Fruit fly (Drosophila melanogaster) whole organism, embryonic: ENCODE data around the gene kat80.
A peak's percentile ranks its signal among the peaks of the same experiment; 100 is the strongest.

Experiments
- Atf-2 ChIP-seq: fragments of 200-800 bp; sonication (Bioruptor generic); optimal IDR thresholded peaks from 2 replicates; lab custom pipeline; 2016; ENCODE audit warnings: missing biosample characterization, missing genetic modification characterization
- Awh ChIP-seq: fragments of 200-800 bp; sonication (Bioruptor generic); IDR thresholded peaks from 2 replicates; pipeline ENCODE4, ENCODE4 v1.3.6; 2022; ENCODE audit warnings: missing biosample characterization, missing genetic modification characterization
- B-H1 ChIP-seq: fragments of 200-800 bp; sonication (Bioruptor generic); IDR thresholded peaks from 3 replicates; pipeline ENCODE4 v1.3.6; 2022; ENCODE audit warnings: missing biosample characterization, missing genetic modification characterization
- BEAF-32 ChIP-seq: fragments of 200-800 bp; sonication (Bioruptor generic); optimal IDR thresholded peaks from 3 replicates; lab custom pipeline; 2017; ENCODE audit warnings: missing biosample characterization, missing genetic modification characterization, mild to moderate bottlenecking, moderate library complexity, missing genetic modification reagents
- CG11456 ChIP-seq: fragments of 200-800 bp; sonication (Bioruptor generic); IDR thresholded peaks from 3 replicates; pipeline ENCODE4 v1.3.6; 2022; ENCODE audit warnings: missing biosample characterization, missing genetic modification characterization
- CG13287 ChIP-seq: fragments of 200-800 bp; sonication (Bioruptor generic); IDR thresholded peaks from 2 replicates; pipeline ENCODE4 v1.3.6; 2022; ENCODE audit warnings: missing biosample characterization, missing genetic modification characterization; ENCODE audit not compliant: partially characterized antibody
- CG13624 ChIP-seq: fragments of 200-800 bp; sonication (Bioruptor generic); optimal IDR thresholded peaks from 2 replicates; lab custom pipeline; 2016; ENCODE audit warnings: missing biosample characterization, missing genetic modification characterization
- CG14441 ChIP-seq: fragments of 200-800 bp; sonication (Bioruptor generic); IDR thresholded peaks from 2 replicates; pipeline ENCODE4 v1.3.6; 2022; ENCODE audit warnings: missing biosample characterization, missing genetic modification characterization
- CG15514 ChIP-seq: fragments of 200-800 bp; sonication (Bioruptor generic); optimal IDR thresholded peaks from 3 replicates; lab custom pipeline; 2017; ENCODE audit warnings: missing biosample characterization, missing genetic modification characterization, mild to moderate bottlenecking, moderate library complexity, missing genetic modification reagents
- CG1603 ChIP-seq: fragments of 200-800 bp; sonication (Bioruptor generic); optimal IDR thresholded peaks from 2 replicates; lab custom pipeline; 2019; ENCODE audit warnings: missing biosample characterization, mild to moderate bottlenecking, missing genetic modification characterization, moderate library complexity
- CG16813 ChIP-seq: fragments of 200-800 bp; sonication (Bioruptor generic); IDR thresholded peaks from 3 replicates; pipeline ENCODE4 v1.3.6; 2022; ENCODE audit warnings: missing biosample characterization, missing genetic modification characterization; ENCODE audit not compliant: partially characterized antibody
- CG34224 ChIP-seq: fragments of 200-800 bp; sonication (Bioruptor generic); IDR thresholded peaks from 3 replicates; pipeline ENCODE4 v1.3.6; 2022; ENCODE audit warnings: missing biosample characterization, missing genetic modification characterization; ENCODE audit not compliant: partially characterized antibody
- CG4328 ChIP-seq: fragments of 200-800 bp; sonication (Bioruptor generic); optimal IDR thresholded peaks from 3 replicates; lab custom pipeline; 2017; ENCODE audit warnings: missing biosample characterization, missing genetic modification reagents, missing genetic modification characterization
- CG7963 ChIP-seq: fragments of 200-800 bp; sonication (Bioruptor generic); IDR thresholded peaks from 3 replicates; pipeline ENCODE4 v1.3.6; 2022; ENCODE audit warnings: missing biosample characterization, missing genetic modification characterization; ENCODE audit not compliant: partially characterized antibody
- CoRest ChIP-seq: fragments of 200-800 bp; sonication (Bioruptor generic); optimal IDR thresholded peaks from 3 replicates; lab custom pipeline; 2018; ENCODE audit warnings: missing biosample characterization, mild to moderate bottlenecking, missing genetic modification characterization, moderate library complexity
- D19B ChIP-seq: fragments of 200-800 bp; sonication (Bioruptor generic); optimal IDR thresholded peaks from 2 replicates; lab custom pipeline; 2017; ENCODE audit warnings: missing biosample characterization, mild to moderate bottlenecking, missing genetic modification characterization
- Dip2 ChIP-seq: fragments of 200-800 bp; sonication (Bioruptor generic); IDR thresholded peaks from 2 replicates; pipeline ENCODE4 v1.3.6; 2022; ENCODE audit warnings: missing biosample characterization, missing genetic modification characterization
- Dll ChIP-seq: fragments of 200-800 bp; sonication (Bioruptor generic); IDR thresholded peaks from 4 replicates; pipeline ENCODE4 v1.3.6; 2022; ENCODE audit warnings: missing biosample characterization, missing genetic modification characterization; ENCODE audit not compliant: partially characterized antibody
- Doc3 ChIP-seq: fragments of 200-800 bp; sonication (Bioruptor generic); IDR thresholded peaks from 3 replicates; pipeline ENCODE4 v1.3.6; 2022; ENCODE audit warnings: missing biosample characterization, missing genetic modification characterization; ENCODE audit not compliant: partially characterized antibody
- Dref ChIP-seq: fragments of 200-800 bp; sonication (Bioruptor generic); IDR thresholded peaks from 2 replicates; pipeline ENCODE4 v1.3.6; 2022; ENCODE audit warnings: missing biosample characterization, missing genetic modification characterization
- E2f2 ChIP-seq: fragments of 200-800 bp; sonication (Bioruptor generic); IDR thresholded peaks from 2 replicates; pipeline ENCODE4 v1.3.6; 2022; ENCODE audit warnings: missing biosample characterization, missing genetic modification characterization
- Ets97D ChIP-seq: fragments of 200-800 bp; sonication (Bioruptor generic); optimal IDR thresholded peaks from 3 replicates; lab custom pipeline; 2016; ENCODE audit warnings: missing biosample characterization, missing genetic modification characterization
- HLH3B ChIP-seq: fragments of 200-800 bp; sonication (Bioruptor generic); IDR thresholded peaks from 2 replicates; pipeline ENCODE4 v1.3.6; 2022; ENCODE audit warnings: missing biosample characterization, missing genetic modification characterization
- Nf-YA ChIP-seq: fragments of 200-800 bp; sonication (Bioruptor generic); IDR thresholded peaks from 2 replicates; pipeline ENCODE4 v1.3.6; 2022; ENCODE audit warnings: missing biosample characterization, missing genetic modification characterization
- Oaz ChIP-seq: fragments of 200-800 bp; sonication (Bioruptor generic); IDR thresholded peaks from 2 replicates; pipeline ENCODE4 v1.3.6; 2022; ENCODE audit warnings: missing biosample characterization, missing genetic modification characterization
- Scr ChIP-seq: fragments of 200-800 bp; sonication (Bioruptor generic); IDR thresholded peaks from 2 replicates; pipeline ENCODE4 v1.3.6; 2022; ENCODE audit warnings: missing biosample characterization, missing genetic modification characterization; ENCODE audit not compliant: partially characterized antibody
- Sry-δ ChIP-seq: fragments of 200-800 bp; sonication (Bioruptor generic); optimal IDR thresholded peaks from 2 replicates; lab custom pipeline; 2016; ENCODE audit warnings: missing biosample characterization, missing genetic modification characterization
- Xbp1 ChIP-seq: fragments of 200-800 bp; sonication (Bioruptor generic); optimal IDR thresholded peaks from 3 replicates; lab custom pipeline; 2016; ENCODE audit warnings: missing biosample characterization, mild to moderate bottlenecking, missing genetic modification characterization
- ash1 ChIP-seq: fragments of 200-800 bp; sonication (Bioruptor generic); optimal IDR thresholded peaks from 2 replicates; lab custom pipeline; 2018; ENCODE audit warnings: missing biosample characterization, mild to moderate bottlenecking, missing genetic modification characterization
- ato ChIP-seq: fragments of 200-800 bp; sonication (Bioruptor generic); IDR thresholded peaks from 2 replicates; pipeline ENCODE4 v1.3.6; 2022; ENCODE audit warnings: missing biosample characterization, missing genetic modification characterization; ENCODE audit not compliant: partially characterized antibody
- bbx ChIP-seq: fragments of 200-800 bp; sonication (Bioruptor generic); IDR thresholded peaks from 2 replicates; pipeline ENCODE4 v1.3.6; 2022; ENCODE audit warnings: missing biosample characterization, missing genetic modification characterization; ENCODE audit not compliant: partially characterized antibody
- bowl ChIP-seq: fragments of 200-800 bp; sonication (Bioruptor generic); IDR thresholded peaks from 2 replicates; pipeline ENCODE4 v1.3.6; 2022; ENCODE audit warnings: missing biosample characterization, missing genetic modification characterization
- chinmo ChIP-seq: fragments of 200-800 bp; sonication (Bioruptor generic); IDR thresholded peaks from 4 replicates; pipeline ENCODE4 v1.3.6; 2022; ENCODE audit warnings: missing biosample characterization, missing genetic modification characterization; ENCODE audit not compliant: partially characterized antibody
- croc ChIP-seq: fragments of 200-800 bp; sonication (Bioruptor generic); conservative IDR thresholded peaks from 3 replicates; pipeline ENCODE4 v1.3.6; 2022; ENCODE audit warnings: missing biosample characterization, missing genetic modification characterization
- fd102C ChIP-seq: fragments of 200-800 bp; sonication (Bioruptor generic); optimal IDR thresholded peaks from 2 replicates; lab custom pipeline; 2018; ENCODE audit warnings: missing biosample characterization, mild to moderate bottlenecking, missing genetic modification characterization, moderate library complexity
- grau ChIP-seq: fragments of 200-800 bp; optimal IDR thresholded peaks from 3 replicates; lab custom pipeline; 2019; ENCODE audit warnings: missing biosample characterization, mild to moderate bottlenecking, missing genetic modification characterization, moderate library complexity
- lov ChIP-seq, 2 experiments: fragments of 200-800 bp in 1 of 2; fragments of >200 bp in 1 of 2; sonication (Bioruptor generic) in 1 of 2; IDR thresholded peaks in 1 of 2; optimal IDR thresholded peaks in 1 of 2; 2 replicates in 1 of 2; 3 replicates in 1 of 2; pipeline versions ENCODE4 v1.3.6 to Lab custom; 2017 to 2022; ENCODE audit warnings: missing biosample characterization in 1 of 2, missing genetic modification characterization in 1 of 2
- onecut ChIP-seq: fragments of 200-800 bp; sonication (Bioruptor generic); IDR thresholded peaks from 2 replicates; pipeline ENCODE4 v1.3.6; 2022; ENCODE audit warnings: missing biosample characterization, missing genetic modification characterization
- pzg ChIP-seq: fragments of 200-800 bp; sonication (Bioruptor generic); optimal IDR thresholded peaks from 3 replicates; lab custom pipeline; 2018; ENCODE audit warnings: missing biosample characterization, mild to moderate bottlenecking, missing genetic modification characterization, moderate library complexity
- ro ChIP-seq: fragments of 200-800 bp; sonication (Bioruptor generic); IDR thresholded peaks from 2 replicates; pipeline ENCODE4 v1.3.6; 2022; ENCODE audit warnings: missing biosample characterization, missing genetic modification characterization
- salm ChIP-seq: fragments of 200-800 bp; sonication (Bioruptor generic); optimal IDR thresholded peaks from 2 replicates; lab custom pipeline; 2018; ENCODE audit warnings: missing biosample characterization, mild to moderate bottlenecking, missing genetic modification characterization
- scrt ChIP-seq: fragments of 200-800 bp; sonication (Bioruptor generic); optimal IDR thresholded peaks from 2 replicates; lab custom pipeline; 2018; ENCODE audit warnings: missing biosample characterization, mild to moderate bottlenecking, missing genetic modification characterization, moderate library complexity
- slp2 ChIP-seq: fragments of 200-800 bp; sonication (Bioruptor generic); optimal IDR thresholded peaks from 2 replicates; lab custom pipeline; 2016; ENCODE audit warnings: missing biosample characterization, missing genetic modification characterization
- so ChIP-seq: fragments of 200-800 bp; sonication (Bioruptor generic); IDR thresholded peaks from 3 replicates; pipeline ENCODE4 v1.3.6; 2022; ENCODE audit warnings: missing biosample characterization, missing genetic modification characterization
- tap ChIP-seq: fragments of 200-800 bp; optimal IDR thresholded peaks from 3 replicates; lab custom pipeline; 2019; ENCODE audit warnings: missing biosample characterization, mild to moderate bottlenecking, missing genetic modification characterization, moderate library complexity
- trem ChIP-seq: fragments of 200-800 bp; optimal IDR thresholded peaks from 3 replicates; lab custom pipeline; 2019; ENCODE audit warnings: missing biosample characterization, mild to moderate bottlenecking, missing genetic modification characterization, moderate library complexity
- vfl ChIP-seq: fragments of 200-800 bp; sonication (Bioruptor generic); optimal IDR thresholded peaks from 2 replicates; lab custom pipeline; 2016; ENCODE audit warnings: missing biosample characterization, missing genetic modification characterization
- vnd ChIP-seq: fragments of 200-800 bp; sonication (Bioruptor generic); IDR thresholded peaks from 3 replicates; pipeline ENCODE4 v1.3.6; 2022; ENCODE audit warnings: missing biosample characterization, missing genetic modification characterization; ENCODE audit not compliant: partially characterized antibody

kat80 gene

dm6 chrX:16323063-16323462 lies 47.1 kb upstream of the kat80 start, which contains the start of the genes CG9917 and CG32579 (continued):
- TF ChIP-seq CG11456 (GFP tag; lab: Robert Waterston, UW) (no peak), Atf-2 (GFP tag; lab: Kevin White, UChicago) (no peak), slp2 (no peak), HLH3B (GFP tag; lab: Robert Waterston, UW) (no peak), ash1 (no peak), Awh (GFP tag; lab: Robert Waterston, UW) (no peak), fd102C (GFP tag; lab: Kevin White, UChicago) (no peak), Dip2 (no peak), salm (tag; lab: Kevin White, UChicago) (no peak), vfl (GFP tag; lab: Kevin White, UChicago) (no peak), D19B (no peak), tap (tag; lab: Kevin White, UChicago) (no peak), chinmo (GFP tag; lab: Robert Waterston, UW) (peak; percentile 83; the same call in 2 of the 4 replicates), CG13624 (GFP tag; lab: Kevin White, UChicago) (no peak), scrt (GFP tag; lab: Kevin White, UChicago) (no peak), CG7963 (GFP tag; lab: Robert Waterston, UW) (peak; percentile 79)

dm6 chrX:16321037-16321436 lies 45.1 kb upstream of the kat80 start:
- TF ChIP-seq Ets97D (GFP tag; lab: Kevin White, UChicago) = peak; percentile 51
- peak; percentile 1 for TF ChIP-seq Sry-δ (GFP tag; lab: Kevin White, UChicago)
- TF ChIP-seq onecut (GFP tag; lab: Robert Waterston, UW) = no peak
- TF ChIP-seq Doc3 (GFP tag; lab: Robert Waterston, UW) = 0 out of 3 replicates have a peak, but pooled peaks have one; percentile 13
- TF ChIP-seq B-H1 (GFP tag; lab: Robert Waterston, UW) = no peak
- peak; percentile 25 for TF ChIP-seq Scr (GFP tag; lab: Robert Waterston, UW)
- TF ChIP-seq CG1603 (tag; lab: Kevin White, UChicago) = peak; percentile 32
- TF ChIP-seq Nf-YA (GFP tag; lab: Robert Waterston, UW) = no peak
- TF ChIP-seq lov (optimal IDR thresholded peaks at IDR 0.05; lab: Kevin White, UChicago) = no peak
- TF ChIP-seq lov (GFP tag; IDR thresholded peaks at IDR 0.05; lab: Robert Waterston, UW) = no peak
- TF ChIP-seq bbx (GFP tag; lab: Robert Waterston, UW) = peak; percentile 42; the same call in 1 of the 2 replicates
- no peak for TF ChIP-seq so (GFP tag; lab: Robert Waterston, UW)
- peak; percentile 27; the same call in 1 of the 3 replicates for TF ChIP-seq CG34224 (GFP tag; lab: Robert Waterston, UW)
- peak; percentile 93 for TF ChIP-seq CG15514
- TF ChIP-seq ro (GFP tag; lab: Robert Waterston, UW) = no peak
- TF ChIP-seq pzg (GFP tag; lab: Kevin White, UChicago) = peak; percentile 29
- TF ChIP-seq Dref (GFP tag; lab: Robert Waterston, UW) = peak; percentile 62
- TF ChIP-seq bowl (GFP tag; lab: Robert Waterston, UW) = no peak
- TF ChIP-seq croc (GFP tag; lab: Robert Waterston, UW) = no peak
- no peak for TF ChIP-seq ato (GFP tag; lab: Robert Waterston, UW)
- 0 out of 3 replicates have a peak, but pooled peaks have one; percentile 31 for TF ChIP-seq vnd (GFP tag; lab: Robert Waterston, UW)
- no peak for TF ChIP-seq Oaz
- TF ChIP-seq trem (tag; lab: Kevin White, UChicago) = no peak
- 0 out of 4 replicates have a peak, but pooled peaks have one; percentile 16 for TF ChIP-seq Dll (GFP tag; lab: Robert Waterston, UW)
- peak; percentile 86 for TF ChIP-seq E2f2 (GFP tag; lab: Robert Waterston, UW)
- TF ChIP-seq CG4328 = no peak
- TF ChIP-seq CG14441 = no peak
- peak; percentile 29; the same call in 1 of the 2 replicates for TF ChIP-seq CG13287 (GFP tag; lab: Robert Waterston, UW)
- no peak for TF ChIP-seq CoRest (tag; lab: Kevin White, UChicago)
- TF ChIP-seq BEAF-32 = peak; percentile 19
- TF ChIP-seq Xbp1 (GFP tag; lab: Kevin White, UChicago) = no peak
- no peak for TF ChIP-seq grau
- 0 out of 3 replicates have a peak, but pooled peaks have one; percentile 42 for TF ChIP-seq CG16813 (GFP tag; lab: Robert Waterston, UW)
